Worm (Caenorhabditis elegans) whole organism, L2 larva: Measurements from ENCODE around the gene fbxc-34.

Experiments used
- C34F6.9 ChIP-seq: fragments of 150-350 bp; optimal IDR thresholded peaks from 2 replicates; lab custom pipeline; 2014; ENCODE audit warnings: missing biosample characterization, missing genetic modification characterization
- F13H6.1 ChIP-seq: sonication (generic microtip); optimal IDR thresholded peaks from 2 replicates; lab custom pipeline; 2016; ENCODE audit warnings: missing genetic modification characterization, missing compliant biosample characterization
- R02D3.7 ChIP-seq: fragments of 150-350 bp; optimal IDR thresholded peaks from 2 replicates; lab custom pipeline; 2014; ENCODE audit warnings: missing biosample characterization, missing genetic modification characterization
- ZK546.5 ChIP-seq: sonication (generic microtip); optimal IDR thresholded peaks from 2 replicates; lab custom pipeline; 2017; ENCODE audit warnings: missing biosample characterization, missing genetic modification characterization
- alr-1 ChIP-seq: fragments of 150-350 bp; optimal IDR thresholded peaks from 2 replicates; lab custom pipeline; 2014; ENCODE audit warnings: missing biosample characterization, missing genetic modification characterization
- aly-2 ChIP-seq: fragments of 150-350 bp; optimal IDR thresholded peaks from 2 replicates; lab custom pipeline; 2014; ENCODE audit warnings: missing biosample characterization, missing genetic modification characterization
- ceh-16 ChIP-seq: fragments of 150-350 bp; optimal IDR thresholded peaks from 2 replicates; lab custom pipeline; 2014; ENCODE audit warnings: missing biosample characterization, missing genetic modification characterization
- ceh-82 ChIP-seq: fragments of 150-350 bp; optimal IDR thresholded peaks from 2 replicates; lab custom pipeline; 2014; ENCODE audit warnings: missing biosample characterization, missing genetic modification characterization
- crh-2 ChIP-seq: sonication (generic microtip); optimal IDR thresholded peaks from 2 replicates; lab custom pipeline; 2017; ENCODE audit warnings: missing biosample characterization, missing genetic modification characterization
- dmd-4 ChIP-seq: sonication (generic microtip); optimal IDR thresholded peaks from 2 replicates; lab custom pipeline; 2017; ENCODE audit warnings: missing biosample characterization, missing genetic modification characterization
- egl-27 ChIP-seq: sonication (generic microtip); optimal IDR thresholded peaks from 3 replicates; lab custom pipeline; 2017; ENCODE audit warnings: missing biosample characterization, missing genetic modification reagents, missing genetic modification characterization
- elt-1 ChIP-seq: fragments of 150-350 bp; optimal IDR thresholded peaks from 2 replicates; lab custom pipeline; 2014; ENCODE audit warnings: missing biosample characterization, missing genetic modification characterization
- elt-3 ChIP-seq: sonication (generic microtip); optimal IDR thresholded peaks from 2 replicates; lab custom pipeline; 2017; ENCODE audit warnings: missing biosample characterization, missing genetic modification characterization
- fos-1 ChIP-seq: fragments of 150-350 bp; optimal IDR thresholded peaks from 2 replicates; lab custom pipeline; 2014; ENCODE audit warnings: missing biosample characterization, missing genetic modification characterization
- lin-11 ChIP-seq: fragments of 150-350 bp; sonication (generic microtip); optimal IDR thresholded peaks from 2 replicates; lab custom pipeline; 2014; ENCODE audit warnings: missing biosample characterization, missing genetic modification characterization, inconsistent platforms, mixed read lengths
- lin-13 ChIP-seq: fragments of 150-350 bp; optimal IDR thresholded peaks from 2 replicates; lab custom pipeline; 2014; ENCODE audit warnings: missing biosample characterization, missing genetic modification reagents, missing genetic modification characterization
- lin-39 ChIP-seq: fragments of 150-350 bp; optimal IDR thresholded peaks from 2 replicates; lab custom pipeline; 2014; ENCODE audit warnings: missing biosample characterization, missing genetic modification reagents, missing genetic modification characterization
- lsy-2 ChIP-seq, 2 experiments: fragments of 150-350 bp in 1 of 2; sonication (generic microtip) in 1 of 2; optimal IDR thresholded peaks; 2 replicates each; lab custom pipeline; 2014 to 2017; ENCODE audit warnings: missing biosample characterization in 2 of 2, missing genetic modification characterization in 2 of 2
- mab-5 ChIP-seq: fragments of 150-350 bp; optimal IDR thresholded peaks from 2 replicates; lab custom pipeline; 2014; ENCODE audit warnings: missing biosample characterization, missing genetic modification characterization
- mbf-1 ChIP-seq: sonication (generic microtip); optimal IDR thresholded peaks from 2 replicates; lab custom pipeline; 2017; ENCODE audit warnings: missing biosample characterization, missing genetic modification characterization
- mdl-1 ChIP-seq, 2 experiments: fragments of 150-350 bp in 1 of 2; sonication (generic microtip) in 1 of 2; optimal IDR thresholded peaks; 2 replicates each; lab custom pipeline; 2017; ENCODE audit warnings: missing biosample characterization in 2 of 2, missing genetic modification characterization in 2 of 2
- nhr-10 ChIP-seq: sonication (generic microtip); optimal IDR thresholded peaks from 2 replicates; lab custom pipeline; 2017; ENCODE audit warnings: missing biosample characterization, missing genetic modification characterization
- nhr-12 ChIP-seq: fragments of 150-350 bp; optimal IDR thresholded peaks from 2 replicates; lab custom pipeline; 2014; ENCODE audit warnings: missing biosample characterization, missing genetic modification characterization
- nhr-129 ChIP-seq: fragments of 150-350 bp; optimal IDR thresholded peaks from 2 replicates; lab custom pipeline; 2014; ENCODE audit warnings: missing biosample characterization, missing genetic modification characterization
- nhr-21 ChIP-seq: fragments of 150-350 bp; optimal IDR thresholded peaks from 2 replicates; lab custom pipeline; 2014; ENCODE audit warnings: missing biosample characterization, missing genetic modification characterization
- nhr-23 ChIP-seq: fragments of 150-350 bp; optimal IDR thresholded peaks from 2 replicates; lab custom pipeline; 2014; ENCODE audit warnings: missing biosample characterization, missing genetic modification reagents, missing genetic modification characterization
- nhr-237 ChIP-seq: fragments of 150-350 bp; optimal IDR thresholded peaks from 2 replicates; lab custom pipeline; 2014; ENCODE audit warnings: missing biosample characterization, missing genetic modification characterization
- nhr-25 ChIP-seq: fragments of 150-350 bp; sonication (generic microtip); optimal IDR thresholded peaks from 3 replicates; lab custom pipeline; 2014; ENCODE audit warnings: missing biosample characterization, missing genetic modification characterization
- nhr-77 ChIP-seq: fragments of 150-350 bp; optimal IDR thresholded peaks from 2 replicates; lab custom pipeline; 2014; ENCODE audit warnings: missing biosample characterization, missing genetic modification characterization
- peb-1 ChIP-seq: fragments of 150-350 bp; optimal IDR thresholded peaks from 2 replicates; lab custom pipeline; 2014; ENCODE audit warnings: missing biosample characterization, missing genetic modification characterization
- sma-9 ChIP-seq, 2 experiments: fragments of 150-350 bp in 1 of 2; sonication (generic microtip) in 1 of 2; optimal IDR thresholded peaks; 2 replicates each; lab custom pipeline; 2014 to 2016; ENCODE audit warnings: missing genetic modification characterization in 2 of 2, mild to moderate bottlenecking in 1 of 2, missing biosample characterization in 1 of 2, missing compliant biosample characterization in 1 of 2, missing genetic modification reagents in 1 of 2, moderate library complexity in 1 of 2
- snpc-4 ChIP-seq: fragments of 150-350 bp; optimal IDR thresholded peaks from 2 replicates; lab custom pipeline; 2014; ENCODE audit warnings: missing biosample characterization, missing genetic modification characterization
- unc-39 ChIP-seq: fragments of 150-350 bp; optimal IDR thresholded peaks from 2 replicates; lab custom pipeline; 2014; ENCODE audit warnings: missing biosample characterization, missing genetic modification characterization
- unc-55 ChIP-seq: fragments of 150-350 bp; sonication (generic microtip); optimal IDR thresholded peaks from 3 replicates; lab custom pipeline; 2014; ENCODE audit warnings: missing biosample characterization, missing genetic modification reagents, missing genetic modification characterization
- unc-62 ChIP-seq: fragments of 150-350 bp; optimal IDR thresholded peaks from 2 replicates; lab custom pipeline; 2014; ENCODE audit warnings: missing biosample characterization, missing genetic modification reagents, missing genetic modification characterization
- ztf-1 ChIP-seq: fragments of 200-800 bp; sonication (Bioruptor generic); conservative IDR thresholded peaks from 2 replicates; pipeline ENCODE4 v1.3.6; 2022; ENCODE audit warnings: missing genetic modification characterization, missing compliant biosample characterization
- ztf-11 ChIP-seq: sonication (generic microtip); optimal IDR thresholded peaks from 2 replicates; lab custom pipeline; 2017; ENCODE audit warnings: missing biosample characterization, missing genetic modification characterization
- ztf-4 ChIP-seq: fragments of 150-350 bp; optimal IDR thresholded peaks from 2 replicates; lab custom pipeline; 2014; ENCODE audit warnings: missing biosample characterization, missing genetic modification characterization

The fbxc-34 gene

DNA sequence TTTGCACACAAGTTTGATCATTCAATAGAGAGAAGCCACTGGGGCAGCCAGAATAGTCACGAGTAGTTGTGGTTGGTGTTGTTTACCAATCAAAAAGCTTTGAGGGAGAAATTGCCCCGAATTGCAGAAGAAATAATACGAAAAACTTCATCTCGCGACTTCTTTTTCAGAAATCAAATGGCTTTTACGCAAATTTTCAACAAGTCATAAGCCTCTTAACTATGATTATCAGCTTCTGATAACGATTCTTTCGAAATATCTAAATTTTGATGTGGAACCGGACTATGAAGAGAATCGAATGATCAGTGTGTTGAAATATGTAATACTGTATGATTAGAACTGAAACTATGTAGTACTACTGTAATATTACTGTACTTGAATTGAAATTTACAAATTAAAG is 10.6 kb upstream of the fbxc-34 start:
- TF ChIP-seq elt-1 (tag; lab: Kevin White, UChicago) (no peak), nhr-237 (no peak), elt-3 (tag; lab: Kevin White, UChicago) (no peak), ztf-1 (GFP tag; lab: Robert Waterston, UW) (no peak), nhr-129 (tag; lab: Kevin White, UChicago) (no peak), nhr-77 (tag; lab: Kevin White, UChicago) (no peak), ztf-11 (tag; lab: Kevin White, UChicago) (no peak), snpc-4 (no peak), unc-55 (no peak), ceh-82 (tag; lab: Kevin White, UChicago) (no peak), lin-39 (no peak), dmd-4 (tag; lab: Kevin White, UChicago) (no peak), mdl-1 (tag; optimal IDR thresholded peaks at IDR 0.05; lab: Kevin White, UChicago) (no peak), fos-1 (no peak), unc-39 (tag; lab: Kevin White, UChicago) (no peak), unc-62 (no peak), nhr-23 (tag; lab: Kevin White, UChicago) (no peak), lsy-2 (tag; optimal IDR thresholded peaks at IDR 0.05; lab: Kevin White, UChicago) (no peak), alr-1 (no peak), nhr-21 (no peak)

DNA sequence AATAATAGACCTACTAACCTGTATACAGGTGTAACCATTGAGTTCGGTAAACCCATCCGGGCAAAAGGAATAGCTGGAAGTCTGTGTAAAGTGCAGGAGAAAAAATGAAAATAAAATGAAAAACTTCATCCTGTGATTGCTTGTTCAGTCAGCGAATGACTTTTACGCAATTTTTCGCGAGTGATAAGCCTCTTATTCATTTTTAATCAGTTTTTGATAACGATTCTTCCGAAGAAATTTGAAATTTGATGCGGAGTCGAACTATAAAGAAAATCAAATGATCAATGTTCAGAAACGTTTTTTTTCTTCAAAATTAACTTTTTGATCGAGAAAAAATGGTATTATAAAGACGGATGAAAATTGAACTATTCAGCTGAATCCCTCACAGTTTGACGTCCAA is 8.2 kb upstream of the fbxc-34 start:
- TF ChIP-seq fos-1, result peak; percentile 84
- no peak for TF ChIP-seq ceh-16

DNA sequence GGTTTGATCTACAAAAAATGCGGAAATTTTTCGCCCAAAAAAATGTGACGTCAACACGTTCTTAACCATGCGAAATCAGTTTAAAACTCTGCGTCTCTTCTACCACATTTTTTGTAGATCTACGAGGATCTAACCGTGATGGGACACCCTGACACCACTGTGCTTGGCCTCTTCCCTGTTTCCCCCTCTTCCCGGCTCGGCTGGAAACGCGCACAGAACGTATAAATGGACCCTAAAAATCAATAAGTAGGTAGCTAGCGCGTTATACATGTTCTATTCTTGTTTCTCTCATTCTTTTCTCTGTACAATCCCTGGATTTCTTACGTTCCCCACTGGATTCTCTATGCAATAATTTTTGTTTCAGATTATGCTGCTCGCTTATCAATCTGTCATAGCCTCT is 7.5 kb upstream of the fbxc-34 start, which contains the start of gene fbxc-28:
fbxc-28 (plus strand) TSS at position 301 of the 400 bp plus-strand sequence.
- TF ChIP-seq ztf-4 (no peak), mdl-1 (tag; optimal IDR thresholded peaks at IDR 0.05; lab: Kevin White, UChicago) (no peak), peb-1 (tag; lab: Kevin White, UChicago) (no peak), fos-1 (no peak), alr-1 (no peak), C34F6.9 (tag; lab: Kevin White, UChicago) (no peak), dmd-4 (tag; lab: Kevin White, UChicago) (no peak), sma-9 (GFP tag; optimal IDR thresholded peaks at IDR 0.05; lab: Kevin White, UChicago) (no peak), sma-9 (tag; optimal IDR thresholded peaks at IDR 0.05; lab: Kevin White, UChicago) (no peak), unc-62 (no peak), nhr-129 (tag; lab: Kevin White, UChicago) (no peak), unc-39 (tag; lab: Kevin White, UChicago) (no peak), ZK546.5 (tag; lab: Kevin White, UChicago) (no peak), aly-2 (tag; lab: Kevin White, UChicago) (no peak), mbf-1 (tag; lab: Kevin White, UChicago) (no peak), elt-1 (tag; lab: Kevin White, UChicago) (no peak), lin-11 (tag; lab: Kevin White, UChicago) (no peak), nhr-237 (no peak), mab-5 (no peak), ztf-11 (tag; lab: Kevin White, UChicago) (no peak)

DNA sequence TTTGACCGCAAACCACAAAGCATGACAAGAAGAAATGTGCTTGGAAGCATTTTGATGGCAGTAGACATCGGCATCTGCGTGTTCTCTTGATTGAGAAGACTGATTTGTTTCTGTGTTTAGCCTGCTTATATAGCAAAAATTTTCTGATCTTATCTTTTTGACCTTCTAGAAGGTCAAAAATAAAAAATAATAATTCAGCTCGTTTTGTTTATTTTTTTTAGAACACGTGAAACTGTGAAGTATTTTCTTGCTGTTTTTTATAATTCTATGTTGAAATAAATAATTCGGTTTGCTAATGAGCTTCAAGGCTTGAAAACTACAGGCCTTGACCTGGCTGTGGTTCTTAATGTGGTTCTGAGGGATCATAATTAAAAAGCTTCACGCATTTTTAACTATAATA is 3.6 kb upstream of the fbxc-34 start, which contains the start of gene R07C3.13:
R07C3.13 (minus strand) TSS at position 101 of the 400 bp plus-strand sequence.
- TF ChIP-seq R02D3.7 (tag; lab: Kevin White, UChicago), result no peak
- TF ChIP-seq ceh-82 (tag; lab: Kevin White, UChicago), result no peak

DNA sequence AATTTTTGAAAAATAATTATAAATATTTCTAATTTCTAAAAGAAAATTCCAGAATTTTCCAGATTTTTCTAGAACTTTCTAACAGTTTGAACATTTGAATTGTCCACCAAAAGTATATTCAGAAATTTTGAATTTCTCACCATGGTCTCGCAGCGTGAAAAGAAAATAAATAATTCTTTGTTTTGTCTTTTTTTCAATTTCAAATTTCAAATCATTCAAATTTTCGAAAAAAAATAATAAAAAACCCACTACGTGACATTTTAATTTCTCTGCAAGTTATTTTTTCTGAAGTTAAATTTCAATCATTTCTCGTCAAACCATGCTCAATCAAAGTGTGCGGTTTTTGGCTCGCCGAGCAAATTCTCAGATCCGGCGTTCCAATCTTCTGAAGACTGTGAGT is 1.7 kb downstream of the fbxc-34 start, which contains the start of gene acs-15:
acs-15 (plus strand) TSS at position 301 of the 400 bp plus-strand sequence.
- TF ChIP-seq ceh-16 (no peak), mdl-1 (tag; optimal IDR thresholded peaks at IDR 0.05; lab: Kevin White, UChicago) (no peak), unc-62 (no peak), nhr-10 (tag; lab: Kevin White, UChicago) (no peak), elt-1 (tag; lab: Kevin White, UChicago) (no peak), alr-1 (no peak), nhr-237 (no peak), nhr-23 (tag; lab: Kevin White, UChicago) (no peak), nhr-12 (tag; lab: Kevin White, UChicago) (no peak), ZK546.5 (tag; lab: Kevin White, UChicago) (no peak), lin-39 (no peak), egl-27 (tag; lab: Kevin White, UChicago) (no peak), mab-5 (no peak), nhr-25 (tag; lab: Kevin White, UChicago) (no peak), lin-13 (no peak), F13H6.1 (tag; lab: Kevin White, UChicago) (no peak), crh-2 (tag; lab: Kevin White, UChicago) (no peak), aly-2 (tag; lab: Kevin White, UChicago) (no peak), sma-9 (GFP tag; optimal IDR thresholded peaks at IDR 0.05; lab: Kevin White, UChicago) (no peak), sma-9 (tag; optimal IDR thresholded peaks at IDR 0.05; lab: Kevin White, UChicago) (no peak), R02D3.7 (tag; lab: Kevin White, UChicago) (no peak)
